Worm (Caenorhabditis elegans) whole organism, late embryonic: Measurements from ENCODE around the gene D1054.3.
A peak's percentile ranks its signal among the peaks of the same experiment; 100 is the strongest.

ENCODE experiments used
- C08G9.2 ChIP-seq: sonication (generic microtip); optimal IDR thresholded peaks from 2 replicates; lab custom pipeline; 2016; ENCODE audit warnings: mild to moderate bottlenecking, missing genetic modification characterization, moderate library complexity, missing compliant biosample characterization
- C38D4.7 ChIP-seq: fragments of 200-800 bp; sonication (Bioruptor generic); optimal IDR thresholded peaks from 2 replicates; lab custom pipeline; 2018; ENCODE audit warnings: mild to moderate bottlenecking, missing genetic modification characterization, moderate library complexity, missing compliant biosample characterization
- K02D7.2 ChIP-seq: sonication (generic microtip); optimal IDR thresholded peaks from 2 replicates; lab custom pipeline; 2017; ENCODE audit warnings: mild to moderate bottlenecking, missing genetic modification characterization, missing compliant biosample characterization
- K09A11.1 ChIP-seq: sonication (generic microtip); optimal IDR thresholded peaks from 2 replicates; lab custom pipeline; 2017; ENCODE audit warnings: antibody characterized with exemption, mild to moderate bottlenecking, missing genetic modification characterization, missing compliant biosample characterization; ENCODE audit not compliant: insufficient read depth
- T23F11.4 ChIP-seq: fragments of 200-800 bp; sonication (Bioruptor generic); optimal IDR thresholded peaks from 2 replicates; lab custom pipeline; 2018; ENCODE audit warnings: mild to moderate bottlenecking, missing genetic modification characterization, missing compliant biosample characterization
- Y22D7AL.16 ChIP-seq: sonication (generic microtip); optimal IDR thresholded peaks from 2 replicates; lab custom pipeline; 2016; ENCODE audit warnings: missing genetic modification characterization, missing compliant biosample characterization
- ahr-1 ChIP-seq: sonication (generic microtip); optimal IDR thresholded peaks from 2 replicates; lab custom pipeline; 2016; ENCODE audit warnings: missing genetic modification characterization, missing compliant biosample characterization
- ama-1 ChIP-seq: fragments of 150-350 bp; optimal IDR thresholded peaks from 2 replicates; lab custom pipeline; 2014
- ceh-14 ChIP-seq: sonication (generic microtip); optimal IDR thresholded peaks from 2 replicates; lab custom pipeline; 2016; ENCODE audit warnings: missing genotype, missing genetic modification characterization, missing compliant biosample characterization
- ceh-18 ChIP-seq: sonication (generic microtip); optimal IDR thresholded peaks from 2 replicates; lab custom pipeline; 2016; ENCODE audit warnings: missing genetic modification characterization, missing compliant biosample characterization
- ceh-24 ChIP-seq: sonication (generic microtip); optimal IDR thresholded peaks from 2 replicates; lab custom pipeline; 2016; ENCODE audit warnings: mild to moderate bottlenecking, missing genetic modification characterization, missing compliant biosample characterization
- ceh-31 ChIP-seq: sonication (generic microtip); optimal IDR thresholded peaks from 2 replicates; lab custom pipeline; 2016; ENCODE audit warnings: missing genetic modification characterization, missing compliant biosample characterization
- ceh-34 ChIP-seq: sonication (generic microtip); optimal IDR thresholded peaks from 2 replicates; lab custom pipeline; 2016; ENCODE audit warnings: mild to moderate bottlenecking, missing genetic modification characterization, missing compliant biosample characterization
- ceh-48 ChIP-seq: sonication (generic microtip); optimal IDR thresholded peaks from 2 replicates; lab custom pipeline; 2016; ENCODE audit warnings: missing genetic modification characterization, inconsistent platforms, missing compliant biosample characterization
- ceh-6 ChIP-seq: fragments of 200-800 bp; sonication (Bioruptor generic); optimal IDR thresholded peaks from 2 replicates; lab custom pipeline; 2018; ENCODE audit warnings: mild to moderate bottlenecking, missing genetic modification characterization, missing compliant biosample characterization
- ceh-9 ChIP-seq: sonication (generic microtip); optimal IDR thresholded peaks from 2 replicates; lab custom pipeline; 2016; ENCODE audit warnings: mild to moderate bottlenecking, missing genetic modification characterization, inconsistent platforms, missing compliant biosample characterization
- dve-1 ChIP-seq: sonication (generic microtip); optimal IDR thresholded peaks from 2 replicates; lab custom pipeline; 2017; ENCODE audit warnings: antibody characterized with exemption, mild to moderate bottlenecking, missing genetic modification characterization, missing compliant biosample characterization
- elt-2 ChIP-seq: sonication (generic microtip); optimal IDR thresholded peaks from 2 replicates; lab custom pipeline; 2016; ENCODE audit warnings: missing genetic modification reagents, missing genetic modification characterization, missing compliant biosample characterization
- elt-4 ChIP-seq: sonication (generic microtip); optimal IDR thresholded peaks from 2 replicates; lab custom pipeline; 2016; ENCODE audit warnings: missing genetic modification characterization, missing compliant biosample characterization
- ets-4 ChIP-seq: sonication (generic microtip); optimal IDR thresholded peaks from 2 replicates; lab custom pipeline; 2016; ENCODE audit warnings: missing genetic modification characterization, missing compliant biosample characterization
- eyg-1 ChIP-seq: sonication (generic microtip); optimal IDR thresholded peaks from 2 replicates; lab custom pipeline; 2016; ENCODE audit warnings: missing genotype, missing genetic modification characterization, missing compliant biosample characterization
- hlh-30 ChIP-seq: sonication (generic microtip); optimal IDR thresholded peaks from 2 replicates; lab custom pipeline; 2017; ENCODE audit warnings: antibody characterized with exemption, missing genetic modification characterization, missing compliant biosample characterization; ENCODE audit not compliant: insufficient read depth
- lin-11 ChIP-seq: fragments of 200-800 bp; sonication (Bioruptor generic); optimal IDR thresholded peaks from 2 replicates; lab custom pipeline; 2018; ENCODE audit warnings: mild to moderate bottlenecking, missing genetic modification characterization, missing compliant biosample characterization
- madf-2 ChIP-seq: sonication (generic microtip); optimal IDR thresholded peaks from 2 replicates; lab custom pipeline; 2017; ENCODE audit warnings: missing genetic modification characterization, missing compliant biosample characterization
- nhr-11 ChIP-seq: fragments of 150-350 bp; optimal IDR thresholded peaks from 2 replicates; lab custom pipeline; 2014; ENCODE audit warnings: missing biosample characterization, missing genetic modification characterization
- nhr-232 ChIP-seq: sonication (generic microtip); optimal IDR thresholded peaks from 2 replicates; lab custom pipeline; 2016; ENCODE audit warnings: missing genetic modification characterization, missing compliant biosample characterization
- npax-4 ChIP-seq: sonication (generic microtip); optimal IDR thresholded peaks from 2 replicates; lab custom pipeline; 2016; ENCODE audit warnings: missing genetic modification characterization, missing compliant biosample characterization
- pag-3 ChIP-seq: sonication (generic microtip); optimal IDR thresholded peaks from 2 replicates; lab custom pipeline; 2016; ENCODE audit warnings: missing compliant biosample characterization, missing genetic modification characterization, borderline replicate concordance
- pha-2 ChIP-seq: sonication (generic microtip); optimal IDR thresholded peaks from 2 replicates; lab custom pipeline; 2017; ENCODE audit warnings: mild to moderate bottlenecking, missing genetic modification characterization, missing compliant biosample characterization
- pqm-1 ChIP-seq: sonication (generic microtip); optimal IDR thresholded peaks from 2 replicates; lab custom pipeline; 2016; ENCODE audit warnings: missing genetic modification characterization, missing compliant biosample characterization
- ref-2 ChIP-seq: sonication (generic microtip); optimal IDR thresholded peaks from 2 replicates; lab custom pipeline; 2016; ENCODE audit warnings: missing genetic modification characterization, missing compliant biosample characterization
- sox-4 ChIP-seq: sonication (generic microtip); optimal IDR thresholded peaks from 2 replicates; lab custom pipeline; 2017; ENCODE audit warnings: mild to moderate bottlenecking, missing genetic modification characterization, inconsistent platforms, missing compliant biosample characterization
- syd-9 ChIP-seq: sonication (generic microtip); optimal IDR thresholded peaks from 2 replicates; lab custom pipeline; 2016; ENCODE audit warnings: mild to moderate bottlenecking, missing genetic modification characterization, moderate library complexity, missing compliant biosample characterization
- tbx-2 ChIP-seq: sonication (generic microtip); optimal IDR thresholded peaks from 2 replicates; lab custom pipeline; 2016; ENCODE audit warnings: missing genetic modification characterization, missing compliant biosample characterization
- ttx-3 ChIP-seq: sonication (generic microtip); optimal IDR thresholded peaks from 2 replicates; lab custom pipeline; 2016; ENCODE audit warnings: missing genetic modification reagents, missing genetic modification characterization, missing compliant biosample characterization
- unc-55 ChIP-seq: sonication (generic microtip); optimal IDR thresholded peaks from 2 replicates; lab custom pipeline; 2017; ENCODE audit warnings: missing biosample characterization, missing genetic modification reagents, missing genetic modification characterization
- unc-86 ChIP-seq: sonication (generic microtip); optimal IDR thresholded peaks from 2 replicates; lab custom pipeline; 2016; ENCODE audit warnings: missing genetic modification characterization, missing compliant biosample characterization
- ztf-16 ChIP-seq: sonication (generic microtip); optimal IDR thresholded peaks from 2 replicates; lab custom pipeline; 2017; ENCODE audit warnings: missing genetic modification characterization, missing compliant biosample characterization

D1054.3 gene

ce11 chrV:10795494-10795893, 24.2 kb downstream of the D1054.3 start, which contains the start of gene D1054.19:
D1054.19 (plus strand) TSS chrV:10795794.
- TF ChIP-seq hlh-30 (tag; lab: Kevin White, UChicago) (no peak), sox-4 (tag; lab: Kevin White, UChicago) (no peak), nhr-11 (tag; lab: Kevin White, UChicago) (no peak), ceh-48 (tag; lab: Kevin White, UChicago) (no peak), C08G9.2 (tag; lab: Kevin White, UChicago) (no peak), ttx-3 (tag; lab: Kevin White, UChicago) (no peak), unc-86 (tag; lab: Kevin White, UChicago) (no peak), ceh-18 (tag; lab: Kevin White, UChicago) (no peak), Y22D7AL.16 (tag; lab: Kevin White, UChicago) (no peak), ceh-9 (tag; lab: Kevin White, UChicago) (no peak), npax-4 (tag; lab: Kevin White, UChicago) (no peak), ztf-16 (no peak), ahr-1 (tag; lab: Kevin White, UChicago) (no peak), madf-2 (no peak)

- TF ChIP-seq ets-4 (tag; lab: Kevin White, UChicago) (no peak), madf-2 (no peak), unc-55 (GFP tag; lab: Kevin White, UChicago) (no peak), C38D4.7 (GFP tag; lab: Kevin White, UChicago) (no peak), ahr-1 (tag; lab: Kevin White, UChicago) (no peak), ceh-48 (tag; lab: Kevin White, UChicago) (no peak), ceh-24 (tag; lab: Kevin White, UChicago) (no peak), ceh-9 (tag; lab: Kevin White, UChicago) (no peak), pag-3 (no peak)
Measured at ce11 chrV:10798090-10798489, 26.8 kb downstream of the D1054.3 start, which contains the start of gene srh-184. srh-184 (minus strand) TSS chrV:10798190.

- TF ChIP-seq ceh-14 (tag; lab: Kevin White, UChicago): no peak
- no peak for TF ChIP-seq nhr-232 (tag; lab: Kevin White, UChicago)
- no peak for TF ChIP-seq K02D7.2
- TF ChIP-seq ama-1 (lab: Kevin White, UChicago): no peak
- no peak for TF ChIP-seq K09A11.1 (tag; lab: Kevin White, UChicago)
- no peak for TF ChIP-seq pha-2
- no peak for TF ChIP-seq T23F11.4 (GFP tag; lab: Kevin White, UChicago)
- no peak for TF ChIP-seq ceh-31
- TF ChIP-seq ceh-6 (GFP tag; lab: Kevin White, UChicago): no peak
- no peak for TF ChIP-seq lin-11 (tag; lab: Kevin White, UChicago)
- no peak for TF ChIP-seq eyg-1 (tag; lab: Kevin White, UChicago)
- no peak for TF ChIP-seq elt-4 (tag; lab: Kevin White, UChicago)
- TF ChIP-seq nhr-11 (tag; lab: Kevin White, UChicago): no peak
- TF ChIP-seq sox-4 (tag; lab: Kevin White, UChicago): no peak
- no peak for TF ChIP-seq syd-9
- no peak for TF ChIP-seq dve-1
- no peak for TF ChIP-seq unc-55 (GFP tag; lab: Kevin White, UChicago)
- no peak for TF ChIP-seq ref-2 (tag; lab: Kevin White, UChicago)
- no peak for TF ChIP-seq ceh-34 (tag; lab: Kevin White, UChicago)
- no peak for TF ChIP-seq ttx-3 (tag; lab: Kevin White, UChicago)
Measured at ce11 chrV:10801154-10801553, 29.9 kb downstream of the D1054.3 start, which contains the start of gene D1054.18. D1054.18 (minus strand) TSS chrV:10801198.

ce11 chrV:10802060-10802459, 30.8 kb downstream of the D1054.3 start:
- no peak for TF ChIP-seq npax-4 (tag; lab: Kevin White, UChicago)
- peak; percentile 46 for TF ChIP-seq elt-2 (tag; lab: Kevin White, UChicago)
- TF ChIP-seq eyg-1 (tag; lab: Kevin White, UChicago): no peak
- no peak for TF ChIP-seq K09A11.1 (tag; lab: Kevin White, UChicago)
- no peak for TF ChIP-seq ceh-31
- no peak for TF ChIP-seq ceh-48 (tag; lab: Kevin White, UChicago)
- TF ChIP-seq ceh-24 (tag; lab: Kevin White, UChicago): no peak
- TF ChIP-seq tbx-2 (tag; lab: Kevin White, UChicago): no peak
- TF ChIP-seq pqm-1 (tag; lab: Kevin White, UChicago): no peak
